Fruit fly (Drosophila melanogaster) S2 (cell line): ENCODE data around the gene eg.
A peak's percentile ranks its signal among the peaks of the same experiment; 100 is the strongest.

Experiments used
- CG8478 ChIP-seq: fragments of >200 bp; optimal IDR thresholded peaks from 2 replicates; lab custom pipeline; 2018
- CTCF ChIP-seq, 2 experiments: fragments of >200 bp; optimal IDR thresholded peaks; 2 replicates each; lab custom pipeline; 2018

eg gene

dm6 chr3L:21828177-21828589 lies 19.7 kb downstream of the eg start, which contains the start of gene CG32448:
CG32448 (minus strand) TSS chr3L:21828480.
- TF ChIP-seq CG8478 (no peak), CTCF (optimal IDR thresholded peaks at IDR 0.05; lab: Kevin White, UChicago) (no peak)

- TF ChIP-seq CTCF (optimal IDR thresholded peaks at IDR 0.05; lab: Kevin White, UChicago): no peak
These were observed 21.6 kb downstream of the eg start for dm6 chr3L:21830125-21830524.

dm6 chr3L:21832203-21833160 lies 24.0 kb downstream of the eg start, which contains the start of the genes CG7148 and Nopp140:
CG7148 (minus strand) TSS chr3L:21832253.
Nopp140 (plus strand) TSS chr3L:21832774.
- TF ChIP-seq CTCF (optimal IDR thresholded peaks at IDR 0.05; lab: Kevin White, UChicago) (peak in 1 of 2 experiments; percentile 26), CG8478 (no peak)

- TF ChIP-seq CTCF (optimal IDR thresholded peaks at IDR 0.05; lab: Kevin White, UChicago) (no peak), CG8478 (no peak)
These were observed 27.1 kb downstream of the eg start for dm6 chr3L:21835569-21835968.

- TF ChIP-seq CG8478 (no peak), CTCF (optimal IDR thresholded peaks at IDR 0.05; lab: Kevin White, UChicago) (no peak)
These were observed 31.5 kb downstream of the eg start for dm6 chr3L:21839720-21840641.

- no peak for TF ChIP-seq CG8478
- no peak for TF ChIP-seq CTCF (optimal IDR thresholded peaks at IDR 0.05; lab: Kevin White, UChicago)
These were observed 32.1 kb downstream of the eg start for dm6 chr3L:21840642-21840987.

- no peak for TF ChIP-seq CTCF (optimal IDR thresholded peaks at IDR 0.05; lab: Kevin White, UChicago)
- TF ChIP-seq CG8478: no peak
These were observed 32.6 kb downstream of the eg start, which contains the start of gene P5CDh1 for dm6 chr3L:21841079-21841478. P5CDh1 (minus strand) TSS chr3L:21841356.

dm6 chr3L:21842286-21842685 lies 33.8 kb downstream of the eg start, which contains the start of gene CG14563:
CG14563 (minus strand) TSS chr3L:21842386.
- no peak for TF ChIP-seq CTCF (optimal IDR thresholded peaks at IDR 0.05; lab: Kevin White, UChicago)
- no peak for TF ChIP-seq CG8478

- TF ChIP-seq CG8478 (no peak), CTCF (optimal IDR thresholded peaks at IDR 0.05; lab: Kevin White, UChicago) (no peak)
These were observed 34.8 kb downstream of the eg start for dm6 chr3L:21843307-21843706.

dm6 chr3L:21844488-21844887 lies 36.0 kb downstream of the eg start, which contains the start of gene mub:
mub (plus strand) TSS chr3L:21844788.
- TF ChIP-seq CTCF (optimal IDR thresholded peaks at IDR 0.05; lab: Kevin White, UChicago): no peak
- TF ChIP-seq CG8478: no peak

dm6 chr3L:21846591-21846990 lies 38.1 kb downstream of the eg start:
- TF ChIP-seq CG8478: no peak
- TF ChIP-seq CTCF (optimal IDR thresholded peaks at IDR 0.05; lab: Kevin White, UChicago): no peak

- no peak for TF ChIP-seq CTCF (optimal IDR thresholded peaks at IDR 0.05; lab: Kevin White, UChicago)
- no peak for TF ChIP-seq CG8478
These were observed 39.8 kb downstream of the eg start for dm6 chr3L:21848320-21848719.

dm6 chr3L:21859299-21860052 lies 51.0 kb downstream of the eg start:
- TF ChIP-seq CTCF (optimal IDR thresholded peaks at IDR 0.05; lab: Kevin White, UChicago) (no peak), CG8478 (no peak)
